Fruit fly (Drosophila melanogaster) whole organism, pupa: ENCODE measurements around the gene cype.

ENCODE experiments used
- CG10348 ChIP-seq: fragments of 200-800 bp; sonication (Bioruptor generic); IDR thresholded peaks from 2 replicates; pipeline ENCODE4 v1.3.6; 2022; ENCODE audit warnings: missing biosample characterization, missing genetic modification characterization
- CG12605 ChIP-seq: fragments of 200-800 bp; sonication (Bioruptor generic); IDR thresholded peaks from 2 replicates; pipeline ENCODE4 v1.3.6; 2022; ENCODE audit warnings: missing biosample characterization, missing genetic modification characterization
- CG13204 ChIP-seq: fragments of 200-800 bp; sonication (Bioruptor generic); optimal IDR thresholded peaks from 2 replicates; lab custom pipeline; 2018; ENCODE audit warnings: missing biosample characterization, mild to moderate bottlenecking, missing genetic modification characterization, moderate library complexity
- CG14655 ChIP-seq: fragments of 200-800 bp; sonication (Bioruptor generic); optimal IDR thresholded peaks from 3 replicates; lab custom pipeline; 2017; ENCODE audit warnings: mild to moderate bottlenecking, missing biosample characterization, missing genetic modification reagents, missing genetic modification characterization
- CG15710 ChIP-seq: fragments of 200-800 bp; sonication (Bioruptor generic); optimal IDR thresholded peaks from 2 replicates; lab custom pipeline; 2018; ENCODE audit warnings: missing biosample characterization, mild to moderate bottlenecking, missing genetic modification characterization, moderate library complexity
- CG17806 ChIP-seq: fragments of 200-800 bp; sonication (Bioruptor generic); optimal IDR thresholded peaks from 2 replicates; lab custom pipeline; 2018; ENCODE audit warnings: missing biosample characterization, mild to moderate bottlenecking, missing genetic modification characterization, moderate library complexity
- CG32121 ChIP-seq: fragments of 200-800 bp; sonication (Bioruptor generic); IDR thresholded peaks from 2 replicates; pipeline ENCODE4 v1.3.6; 2022; ENCODE audit warnings: missing biosample characterization, missing genetic modification characterization
- CG34367 ChIP-seq: fragments of 200-800 bp; sonication (Bioruptor generic); optimal IDR thresholded peaks from 2 replicates; lab custom pipeline; 2018; ENCODE audit warnings: missing biosample characterization, mild to moderate bottlenecking, missing genetic modification characterization
- CG4496 ChIP-seq: fragments of 200-800 bp; sonication (Bioruptor generic); IDR thresholded peaks from 3 replicates; pipeline ENCODE4 v1.3.6; 2022; ENCODE audit warnings: missing biosample characterization, missing genetic modification characterization
- CG8159 ChIP-seq: fragments of 200-800 bp; sonication (Bioruptor generic); optimal IDR thresholded peaks from 3 replicates; lab custom pipeline; 2018; ENCODE audit warnings: missing biosample characterization, mild to moderate bottlenecking, missing genetic modification characterization, moderate library complexity
- CG8301 ChIP-seq: fragments of 200-800 bp; sonication (Bioruptor generic); optimal IDR thresholded peaks from 2 replicates; lab custom pipeline; 2018; ENCODE audit warnings: missing biosample characterization, mild to moderate bottlenecking, missing genetic modification characterization
- CG9948 ChIP-seq: fragments of 200-800 bp; sonication (Bioruptor generic); optimal IDR thresholded peaks from 2 replicates; lab custom pipeline; 2018; ENCODE audit warnings: missing biosample characterization, mild to moderate bottlenecking, missing genetic modification characterization, moderate library complexity
- D1 ChIP-seq: fragments of 200-800 bp; sonication (Bioruptor generic); optimal IDR thresholded peaks from 2 replicates; lab custom pipeline; 2018; ENCODE audit warnings: missing biosample characterization, mild to moderate bottlenecking, missing genetic modification characterization, moderate library complexity
- EcR ChIP-seq: fragments of 200-800 bp; sonication (Bioruptor generic); optimal IDR thresholded peaks from 3 replicates; lab custom pipeline; 2019; ENCODE audit warnings: missing biosample characterization, missing genetic modification characterization, mild to moderate bottlenecking, moderate library complexity, missing genetic modification reagents
- Ets98B ChIP-seq: fragments of 200-800 bp; sonication (Bioruptor generic); IDR thresholded peaks from 2 replicates; pipeline ENCODE4 v1.3.6; 2022; ENCODE audit warnings: missing biosample characterization, missing genetic modification characterization
- Pif1A ChIP-seq: fragments of 200-800 bp; sonication (Bioruptor generic); optimal IDR thresholded peaks from 3 replicates; lab custom pipeline; 2016; ENCODE audit warnings: missing biosample characterization, missing genetic modification characterization
- Pif1B ChIP-seq: fragments of 200-800 bp; sonication (Bioruptor generic); optimal IDR thresholded peaks from 3 replicates; lab custom pipeline; 2016; ENCODE audit warnings: missing biosample characterization, missing genetic modification characterization
- Snoo ChIP-seq: fragments of 200-800 bp; sonication (Bioruptor generic); optimal IDR thresholded peaks from 3 replicates; lab custom pipeline; 2017; ENCODE audit warnings: missing biosample characterization, mild to moderate bottlenecking, missing genetic modification characterization, inconsistent platforms
- fd96Ca ChIP-seq: fragments of 200-800 bp; sonication (Bioruptor generic); IDR thresholded peaks from 3 replicates; pipeline ENCODE4 v1.3.6; 2022; ENCODE audit warnings: missing biosample characterization, missing genetic modification characterization
- gl ChIP-seq: fragments of 200-800 bp; sonication (Bioruptor generic); optimal IDR thresholded peaks from 2 replicates; lab custom pipeline; 2018; ENCODE audit warnings: missing biosample characterization, mild to moderate bottlenecking, missing genetic modification characterization
- rn ChIP-seq: fragments of 200-800 bp; sonication (Bioruptor generic); IDR thresholded peaks from 2 replicates; pipeline ENCODE4 v1.3.6; 2022; ENCODE audit warnings: missing biosample characterization, missing genetic modification characterization

The cype gene

dm6 chr2L:5332574-5332973 lies 5.5 kb downstream of the cype start:
- TF ChIP-seq CG13204 (peak; percentile 57), CG17806 (tag; lab: Kevin White, UChicago) (no peak), EcR (GFP tag; lab: Kevin White, UChicago) (peak; percentile 3)

dm6 chr2L:5337159-5337558 lies 10.1 kb downstream of the cype start:
- TF ChIP-seq gl (tag; lab: Kevin White, UChicago) (no peak), CG4496 (GFP tag; lab: Robert Waterston, UW) (no peak), Snoo (tag; lab: Kevin White, UChicago) (no peak), CG34367 (no peak), CG12605 (GFP tag; lab: Robert Waterston, UW) (no peak), CG32121 (GFP tag; lab: Robert Waterston, UW) (no peak), CG9948 (no peak), CG13204 (no peak), CG8159 (tag; lab: Kevin White, UChicago) (no peak), CG10348 (no peak), D1 (tag; lab: Kevin White, UChicago) (no peak), CG8301 (tag; lab: Kevin White, UChicago) (no peak), Pif1B (GFP tag; lab: Kevin White, UChicago) (no peak), CG15710 (tag; lab: Kevin White, UChicago) (no peak), Ets98B (GFP tag; lab: Robert Waterston, UW) (no peak), CG14655 (GFP tag; lab: Kevin White, UChicago) (no peak), CG17806 (tag; lab: Kevin White, UChicago) (no peak), fd96Ca (GFP tag; lab: Robert Waterston, UW) (no peak), rn (no peak)

dm6 chr2L:5338024-5338720 lies 11.1 kb downstream of the cype start, which contains the start of gene fusl:
TSS of gene fusl (minus strand) at chr2L:5338073.
- TF ChIP-seq CG4496 (GFP tag; lab: Robert Waterston, UW) (no peak), D1 (tag; lab: Kevin White, UChicago) (no peak), CG8159 (tag; lab: Kevin White, UChicago) (no peak), Pif1B (GFP tag; lab: Kevin White, UChicago) (no peak), gl (tag; lab: Kevin White, UChicago) (no peak), Ets98B (GFP tag; lab: Robert Waterston, UW) (no peak), CG12605 (GFP tag; lab: Robert Waterston, UW) (no peak), CG9948 (no peak), Pif1A (GFP tag; lab: Kevin White, UChicago) (no peak), Snoo (tag; lab: Kevin White, UChicago) (no peak), CG10348 (no peak), CG13204 (no peak), fd96Ca (GFP tag; lab: Robert Waterston, UW) (no peak), CG15710 (tag; lab: Kevin White, UChicago) (no peak), rn (no peak)

- TF ChIP-seq CG8159 (tag; lab: Kevin White, UChicago), result no peak
- TF ChIP-seq gl (tag; lab: Kevin White, UChicago), result no peak
- no peak for TF ChIP-seq CG12605 (GFP tag; lab: Robert Waterston, UW)
- TF ChIP-seq EcR (GFP tag; lab: Kevin White, UChicago), result no peak
- TF ChIP-seq Snoo (tag; lab: Kevin White, UChicago), result no peak
- TF ChIP-seq CG14655 (GFP tag; lab: Kevin White, UChicago), result no peak
Measured at dm6 chr2L:5338721-5339036, 11.7 kb downstream of the cype start.

- TF ChIP-seq EcR (GFP tag; lab: Kevin White, UChicago) (no peak), CG17806 (tag; lab: Kevin White, UChicago) (no peak), Pif1A (GFP tag; lab: Kevin White, UChicago) (no peak), Pif1B (GFP tag; lab: Kevin White, UChicago) (no peak), CG34367 (no peak), CG10348 (no peak), CG13204 (no peak), D1 (tag; lab: Kevin White, UChicago) (no peak), gl (tag; lab: Kevin White, UChicago) (no peak), CG14655 (GFP tag; lab: Kevin White, UChicago) (no peak), Ets98B (GFP tag; lab: Robert Waterston, UW) (no peak), rn (no peak), CG15710 (tag; lab: Kevin White, UChicago) (no peak), CG9948 (no peak), CG8159 (tag; lab: Kevin White, UChicago) (no peak), CG12605 (GFP tag; lab: Robert Waterston, UW) (no peak)
- TF ChIP-seq, all 21 proteins: peak for 0
Measured at dm6 chr2L:5341015-5341608, 14.1 kb downstream of the cype start.

- TF ChIP-seq gl (tag; lab: Kevin White, UChicago) (no peak), CG15710 (tag; lab: Kevin White, UChicago) (peak; percentile 44), CG8159 (tag; lab: Kevin White, UChicago) (peak; percentile 40), rn (peak; percentile 93), CG32121 (GFP tag; lab: Robert Waterston, UW) (peak; percentile 98), CG10348 (peak; percentile 94), fd96Ca (GFP tag; lab: Robert Waterston, UW) (peak; percentile 76), CG13204 (no peak), Pif1A (GFP tag; lab: Kevin White, UChicago) (peak; percentile 36), CG4496 (GFP tag; lab: Robert Waterston, UW) (peak; percentile 93), EcR (GFP tag; lab: Kevin White, UChicago) (no peak), Pif1B (GFP tag; lab: Kevin White, UChicago) (peak; percentile 39), Ets98B (GFP tag; lab: Robert Waterston, UW) (peak; percentile 88), CG8301 (tag; lab: Kevin White, UChicago) (peak; percentile 78), CG9948 (peak; percentile 36), CG12605 (GFP tag; lab: Robert Waterston, UW) (peak; percentile 78; the same call in 1 of the 2 replicates), CG34367 (no peak), CG14655 (GFP tag; lab: Kevin White, UChicago) (peak; percentile 79)
- TF ChIP-seq, all 21 proteins: peak for 14
Measured at dm6 chr2L:5342119-5342817, 15.2 kb downstream of the cype start, which contains the start of gene Acsf2. TSS of gene Acsf2 (minus strand) at chr2L:5342234.
